Fruit fly (Drosophila melanogaster): ENCODE data around the gene Akap200.

dm6 chr2L:8464107-8464582 is 48.7 kb downstream of the Akap200 start, which contains the start of gene prg:
- no peak for TF ChIP-seq psq (optimal IDR thresholded peaks at IDR 0.05)
- TF ChIP-seq Sin3A (optimal IDR thresholded peaks at IDR 0.05): no peak
- TF ChIP-seq insv (optimal IDR thresholded peaks at IDR 0.05): no peak
- TF ChIP-seq ttk (optimal IDR thresholded peaks at IDR 0.05): no peak
